Worm (Caenorhabditis elegans) whole organism, L4 larva: ENCODE data around the gene Y40B10A.11.
A peak's percentile ranks its signal among the peaks of the same experiment; 100 is the strongest.

Experiments
- D1046.2 ChIP-seq: fragments of 200-800 bp; sonication (Bioruptor generic); IDR thresholded peaks from 2 replicates; pipeline ENCODE4 v1.3.6; 2022; ENCODE audit warnings: missing genetic modification characterization, missing compliant biosample characterization
- F26F4.8 ChIP-seq: fragments of 200-800 bp; sonication (Bioruptor generic); conservative IDR thresholded peaks from 2 replicates; pipeline ENCODE4 v1.3.6; 2022; ENCODE audit warnings: missing genetic modification characterization, missing compliant biosample characterization
- F44E2.7 ChIP-seq: fragments of 200-800 bp; sonication (Bioruptor generic); IDR thresholded peaks from 2 replicates; pipeline ENCODE4 v2.1.2; 2022; ENCODE audit warnings: missing genetic modification characterization, missing compliant biosample characterization
- R02D3.7 ChIP-seq: fragments of 150-350 bp; sonication (generic microtip); optimal IDR thresholded peaks from 3 replicates; lab custom pipeline; 2014; ENCODE audit warnings: missing biosample characterization, missing genetic modification characterization
- T20F7.1 ChIP-seq: fragments of 200-800 bp; sonication (Bioruptor generic); optimal IDR thresholded peaks from 2 replicates; lab custom pipeline; 2018; ENCODE audit warnings: mild to moderate bottlenecking, missing genetic modification characterization, missing compliant biosample characterization
- T26A8.4 ChIP-seq: fragments of 200-800 bp; sonication (Bioruptor generic); IDR thresholded peaks from 2 replicates; pipeline ENCODE4 v1.3.6; 2022; ENCODE audit warnings: missing genetic modification characterization, missing compliant biosample characterization
- Y105C5A.15 ChIP-seq: fragments of 200-800 bp; sonication (Bioruptor generic); IDR thresholded peaks from 2 replicates; pipeline ENCODE4 v1.3.6; 2022; ENCODE audit warnings: missing genetic modification characterization, missing compliant biosample characterization
- Y48G9A.11 ChIP-seq: fragments of 200-800 bp; sonication (Bioruptor generic); IDR thresholded peaks from 2 replicates; pipeline ENCODE4 v1.3.6; 2022; ENCODE audit warnings: missing genetic modification reagents, missing genetic modification characterization, missing compliant biosample characterization
- Y5F2A.4 ChIP-seq: fragments of 200-800 bp; sonication (Bioruptor generic); optimal IDR thresholded peaks from 2 replicates; lab custom pipeline; 2018; ENCODE audit warnings: mild to moderate bottlenecking, missing genetic modification characterization, missing compliant biosample characterization
- Y75B8A.6 ChIP-seq: fragments of 200-800 bp; sonication (Bioruptor generic); IDR thresholded peaks from 2 replicates; pipeline ENCODE4 v1.3.6; 2022; ENCODE audit warnings: missing genetic modification reagents, missing genetic modification characterization, missing compliant biosample characterization
- ZK337.2 ChIP-seq: fragments of 200-800 bp; sonication (Bioruptor generic); IDR thresholded peaks from 2 replicates; pipeline ENCODE4 v1.3.6; 2022; ENCODE audit warnings: missing genetic modification reagents, missing genetic modification characterization, missing compliant biosample characterization
- ZK546.5 ChIP-seq, 2 experiments: sonication (generic microtip); optimal IDR thresholded peaks; 2 replicates each; lab custom pipeline; 2017; ENCODE audit warnings: missing biosample characterization in 2 of 2, missing genetic modification characterization in 2 of 2
- aha-1 ChIP-seq: fragments of 150-350 bp; peaks from one replicate; lab custom pipeline; 2014; ENCODE audit warnings: missing biosample characterization, missing genetic modification characterization
- attf-4 ChIP-seq: sonication (generic microtip); optimal IDR thresholded peaks from 3 replicates; lab custom pipeline; 2017; ENCODE audit warnings: missing biosample characterization, missing genetic modification characterization
- ceh-32 ChIP-seq: sonication (generic microtip); optimal IDR thresholded peaks from 2 replicates; lab custom pipeline; 2016; ENCODE audit warnings: mild to moderate bottlenecking, missing genetic modification characterization, missing compliant biosample characterization; ENCODE audit not compliant: poor library complexity
- ceh-44 ChIP-seq: fragments of 200-800 bp; sonication (Bioruptor generic); IDR thresholded peaks from 2 replicates; pipeline ENCODE4 v1.3.6; 2022; ENCODE audit warnings: missing genetic modification reagents, missing genetic modification characterization, missing compliant biosample characterization
- ceh-82 ChIP-seq: sonication (generic microtip); optimal IDR thresholded peaks from 2 replicates; lab custom pipeline; 2017; ENCODE audit warnings: missing biosample characterization, missing genetic modification characterization
- ces-1 ChIP-seq: fragments of 150-350 bp; sonication (generic microtip); optimal IDR thresholded peaks from 4 replicates; lab custom pipeline; 2014; ENCODE audit warnings: missing biosample characterization, missing genetic modification reagents, missing genetic modification characterization
- dmd-6 ChIP-seq: fragments of 200-800 bp; sonication (Bioruptor generic); IDR thresholded peaks from 2 replicates; pipeline ENCODE4 v1.3.6; 2022; ENCODE audit warnings: missing genetic modification reagents, missing genetic modification characterization, missing compliant biosample characterization
- dve-1 ChIP-seq: sonication (generic microtip); optimal IDR thresholded peaks from 2 replicates; lab custom pipeline; 2017; ENCODE audit warnings: antibody characterized with exemption, mild to moderate bottlenecking, missing genetic modification characterization, missing compliant biosample characterization; ENCODE audit not compliant: insufficient read depth
- egl-43 ChIP-seq: fragments of 200-800 bp; sonication (Bioruptor generic); IDR thresholded peaks from 2 replicates; pipeline ENCODE4 v1.3.6; 2022; ENCODE audit warnings: missing genetic modification reagents, missing genetic modification characterization, missing compliant biosample characterization
- hlh-30 ChIP-seq: sonication (generic microtip); optimal IDR thresholded peaks from 2 replicates; lab custom pipeline; 2017; ENCODE audit warnings: antibody characterized with exemption, mild to moderate bottlenecking, missing genetic modification characterization, missing compliant biosample characterization; ENCODE audit not compliant: insufficient read depth
- lin-38 ChIP-seq: fragments of 200-800 bp; sonication (Bioruptor generic); IDR thresholded peaks from 2 replicates; pipeline ENCODE4 v1.3.6; 2022; ENCODE audit warnings: missing genetic modification reagents, missing genetic modification characterization, missing compliant biosample characterization
- madf-5 ChIP-seq, 2 experiments: fragments of 200-800 bp; sonication (Bioruptor generic); IDR thresholded peaks; 2 replicates each; pipeline ENCODE4 v1.3.6; 2022; ENCODE audit warnings: missing compliant biosample characterization in 2 of 2, missing genetic modification characterization in 2 of 2
- madf-9 ChIP-seq: fragments of 200-800 bp; sonication (Bioruptor generic); conservative IDR thresholded peaks from 2 replicates; pipeline ENCODE4 v1.3.6; 2022; ENCODE audit warnings: missing genetic modification reagents, missing genetic modification characterization, missing compliant biosample characterization
- mdt-29 ChIP-seq: fragments of 200-800 bp; sonication (Bioruptor generic); IDR thresholded peaks from 2 replicates; pipeline ENCODE4 v1.3.6; 2022; ENCODE audit warnings: missing genetic modification reagents, missing genetic modification characterization, missing compliant biosample characterization
- nhr-10 ChIP-seq: fragments of 150-350 bp; optimal IDR thresholded peaks from 2 replicates; lab custom pipeline; 2014; ENCODE audit warnings: missing biosample characterization, missing genetic modification characterization
- nhr-102 ChIP-seq: sonication (generic microtip); optimal IDR thresholded peaks from 2 replicates; lab custom pipeline; 2016; ENCODE audit warnings: mild to moderate bottlenecking, missing genetic modification characterization, moderate library complexity, missing compliant biosample characterization
- nhr-111 ChIP-seq: fragments of 200-800 bp; sonication (Bioruptor generic); optimal IDR thresholded peaks from 2 replicates; lab custom pipeline; 2018; ENCODE audit warnings: mild to moderate bottlenecking, missing genetic modification characterization, missing compliant biosample characterization
- nhr-237 ChIP-seq: sonication (generic microtip); optimal IDR thresholded peaks from 2 replicates; lab custom pipeline; 2017; ENCODE audit warnings: missing biosample characterization, missing genetic modification characterization
- nhr-25 ChIP-seq: sonication (generic microtip); optimal IDR thresholded peaks from 2 replicates; lab custom pipeline; 2017; ENCODE audit warnings: missing genetic modification characterization, mild to moderate bottlenecking, missing compliant biosample characterization, antibody characterized with exemption, moderate library complexity, borderline replicate concordance; ENCODE audit not compliant: insufficient read depth
- nhr-28 ChIP-seq: fragments of 150-350 bp; optimal IDR thresholded peaks from 2 replicates; lab custom pipeline; 2014; ENCODE audit warnings: missing biosample characterization, missing genetic modification characterization
- nhr-48 ChIP-seq: sonication (generic microtip); optimal IDR thresholded peaks from 2 replicates; lab custom pipeline; 2016; ENCODE audit warnings: mild to moderate bottlenecking, missing genetic modification characterization, missing compliant biosample characterization
- nhr-77 ChIP-seq: fragments of 150-350 bp; optimal IDR thresholded peaks from 2 replicates; lab custom pipeline; 2014; ENCODE audit warnings: missing biosample characterization, missing genetic modification characterization
- php-3 ChIP-seq: fragments of 200-800 bp; sonication (Bioruptor generic); IDR thresholded peaks from 2 replicates; pipeline ENCODE4 v1.3.6; 2022; ENCODE audit warnings: missing genetic modification reagents, missing genetic modification characterization, missing compliant biosample characterization
- set-16 ChIP-seq: fragments of 200-800 bp; sonication (Bioruptor generic); IDR thresholded peaks from 2 replicates; pipeline ENCODE4 v1.3.6; 2022; ENCODE audit warnings: missing genetic modification reagents, missing genetic modification characterization, missing compliant biosample characterization
- snpc-1.2 ChIP-seq: fragments of 200-800 bp; sonication (Bioruptor generic); IDR thresholded peaks from 2 replicates; pipeline ENCODE4 v1.3.6; 2022; ENCODE audit warnings: missing genetic modification reagents, missing genetic modification characterization, missing compliant biosample characterization
- spr-1 ChIP-seq: sonication (generic microtip); optimal IDR thresholded peaks from 2 replicates; lab custom pipeline; 2016; ENCODE audit warnings: mild to moderate bottlenecking, missing genetic modification characterization, missing compliant biosample characterization
- tag-97 ChIP-seq: fragments of 200-800 bp; sonication (Bioruptor generic); IDR thresholded peaks from 2 replicates; pipeline ENCODE4 v1.3.6; 2022; ENCODE audit warnings: missing genetic modification characterization, missing compliant biosample characterization

The Y40B10A.11 gene

DNA sequence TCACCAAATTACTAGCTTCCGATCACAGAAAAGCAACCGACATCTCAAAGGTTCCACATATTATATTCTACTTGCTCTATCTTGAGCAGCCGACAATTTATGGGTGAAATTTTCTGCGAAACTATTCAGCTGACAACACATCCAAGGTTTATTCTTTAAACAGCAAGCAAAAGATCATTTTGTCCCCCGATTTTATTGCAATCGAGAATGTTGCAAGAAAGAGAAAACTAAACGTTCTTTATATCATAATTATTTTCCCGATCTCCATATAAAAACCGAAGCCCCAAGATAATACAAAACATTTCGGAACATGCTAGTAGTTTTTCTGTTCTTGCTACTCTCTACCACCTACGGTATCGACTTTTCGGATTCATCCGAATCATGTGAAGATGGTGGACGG, 44.4 kb upstream of the Y40B10A.11 start, which contains the start of gene clec-207:
clec-207 (plus strand) TSS at position 301 of the 400 bp plus-strand sequence.
- TF ChIP-seq lin-38 (GFP tag; lab: Robert Waterston, UW), result no peak
- TF ChIP-seq egl-43, result no peak
- TF ChIP-seq ceh-32 (tag; lab: Kevin White, UChicago), result no peak
- no peak for TF ChIP-seq nhr-111 (GFP tag; lab: Kevin White, UChicago)
- TF ChIP-seq nhr-48, result no peak
- TF ChIP-seq F26F4.8, result no peak
- TF ChIP-seq ZK337.2 (GFP tag; lab: Robert Waterston, UW), result no peak
- no peak for TF ChIP-seq madf-9 (GFP tag; lab: Robert Waterston, UW)
- TF ChIP-seq nhr-28 (tag; lab: Kevin White, UChicago), result no peak
- TF ChIP-seq nhr-102 (tag; lab: Kevin White, UChicago), result no peak
- no peak for TF ChIP-seq dmd-6
- no peak for TF ChIP-seq nhr-77 (tag; lab: Kevin White, UChicago)
- no peak for TF ChIP-seq spr-1 (tag; lab: Kevin White, UChicago)
- TF ChIP-seq nhr-25 (tag; lab: Kevin White, UChicago), result no peak
- TF ChIP-seq mdt-29 (GFP tag; lab: Robert Waterston, UW), result no peak
- TF ChIP-seq snpc-1.2, result no peak
- TF ChIP-seq D1046.2 (GFP tag; lab: Robert Waterston, UW), result no peak

DNA sequence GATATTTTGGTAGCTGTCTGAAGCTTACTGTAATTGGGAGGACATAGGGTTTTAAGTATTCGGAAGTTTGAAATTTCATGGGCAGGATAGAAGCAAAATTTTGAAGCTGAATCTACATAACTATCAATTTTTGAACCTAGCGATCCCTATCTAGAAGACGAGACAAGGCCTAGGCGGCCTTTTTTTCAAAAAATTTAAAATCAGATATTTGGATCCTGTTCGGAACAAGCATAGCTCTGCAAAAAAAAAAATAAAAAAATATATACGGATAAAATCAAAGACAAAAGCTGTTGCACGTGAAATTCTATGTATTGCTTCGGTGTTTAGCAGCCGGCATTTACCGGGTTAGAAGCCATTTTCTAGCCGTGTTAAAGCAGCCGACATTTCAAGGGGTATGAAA, 43.8 kb upstream of the Y40B10A.11 start, which contains the start of gene F36F12.2:
F36F12.2 (minus strand) TSS at position 101 of the 400 bp plus-strand sequence.
- TF ChIP-seq hlh-30, result no peak
- no peak for TF ChIP-seq Y5F2A.4 (GFP tag; lab: Kevin White, UChicago)
- TF ChIP-seq ZK546.5 (tag; optimal IDR thresholded peaks at IDR 0.05; lab: Kevin White, UChicago), result no peak
- no peak for TF ChIP-seq php-3 (GFP tag; lab: Robert Waterston, UW)
- TF ChIP-seq spr-1 (tag; lab: Kevin White, UChicago), result no peak
- no peak for TF ChIP-seq dve-1 (tag; lab: Kevin White, UChicago)
- TF ChIP-seq ces-1, result no peak
- no peak for TF ChIP-seq T20F7.1 (GFP tag; lab: Kevin White, UChicago)
- TF ChIP-seq ceh-44, result no peak
- no peak for TF ChIP-seq mdt-29 (GFP tag; lab: Robert Waterston, UW)
- no peak for TF ChIP-seq nhr-237 (tag; lab: Kevin White, UChicago)
- TF ChIP-seq R02D3.7 (tag; lab: Kevin White, UChicago), result no peak
- TF ChIP-seq, all 104 proteins: peak for 0

- TF ChIP-seq Y48G9A.11 (GFP tag; lab: Robert Waterston, UW) (peak; percentile 48; the same call in 1 of the 2 replicates), aha-1 (tag; lab: Kevin White, UChicago) (peak; percentile 69), lin-38 (GFP tag; lab: Robert Waterston, UW) (0 out of 2 replicates have a peak, but pooled peaks have one; percentile 8)
- TF ChIP-seq, all 104 proteins: peak for 3; not testable (repeated sequence) for 101
Observed at ce11 chrV:2090321-2090720, 38.9 kb upstream of the Y40B10A.11 start, which contains the start of gene ztf-28. TSS of gene ztf-28 (plus strand) at chrV:2090669.

DNA sequence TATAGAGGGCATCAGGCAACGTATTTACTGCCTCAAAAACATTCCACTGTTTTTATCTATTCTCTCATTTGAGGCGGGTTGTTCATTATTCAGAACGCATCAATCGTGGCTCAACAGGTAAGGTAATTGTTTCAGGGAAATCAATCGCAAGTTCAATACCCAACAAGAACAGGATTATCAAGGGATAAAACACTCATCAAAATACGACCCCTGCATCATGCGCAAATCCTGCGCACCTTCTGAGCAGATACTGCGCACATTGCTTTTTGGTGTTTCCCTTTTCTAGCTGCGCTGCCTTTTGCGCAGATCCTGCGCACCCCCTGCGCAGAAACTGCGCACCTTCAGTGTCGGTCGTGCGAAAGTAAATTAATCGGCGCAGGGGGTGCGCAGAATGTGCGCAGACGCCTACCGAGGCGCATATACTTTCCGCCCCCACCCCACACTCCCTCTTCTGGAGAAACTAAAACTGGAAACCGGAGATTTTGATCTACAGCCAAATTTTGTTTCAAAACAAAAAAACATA, 34.4 kb upstream of the Y40B10A.11 start, which contains the start of gene F36F12.3:
F36F12.3 (plus strand) TSS at position 51 of the 523 bp plus-strand sequence.
- TF ChIP-seq F44E2.7 (GFP tag; lab: Robert Waterston, UW), result 0 out of 2 replicates have a peak, but pooled peaks have one; percentile 33
- TF ChIP-seq egl-43, result peak; percentile 65; the same call in 1 of the 2 replicates
- peak; percentile 78 for TF ChIP-seq set-16 (GFP tag; lab: Robert Waterston, UW)
- TF ChIP-seq, all 104 proteins: peak for 3; not testable (repeated sequence) for 101

DNA sequence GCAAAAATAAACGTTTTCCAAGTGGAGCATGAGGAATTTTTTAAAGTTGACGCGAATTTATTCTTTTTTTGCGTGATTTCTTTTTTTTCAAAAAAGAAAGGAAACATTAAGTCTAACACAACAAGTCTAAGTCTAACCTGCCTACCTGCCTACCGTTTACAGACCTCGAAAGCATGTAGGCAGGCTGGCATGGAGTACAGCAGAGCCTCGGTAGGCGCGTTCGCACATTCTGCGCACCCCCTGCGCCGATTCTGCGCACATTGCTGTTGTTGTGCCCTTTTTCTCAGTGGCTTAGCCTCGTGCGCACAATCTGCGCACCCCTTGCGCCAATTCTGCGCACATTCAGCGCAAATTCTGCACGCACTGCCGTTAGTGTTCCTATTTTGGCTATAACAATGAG, 32.5 kb upstream of the Y40B10A.11 start:
- TF ChIP-seq ceh-32 (tag; lab: Kevin White, UChicago), result no peak
- TF ChIP-seq tag-97, result no peak
- TF ChIP-seq attf-4 (tag; lab: Kevin White, UChicago), result no peak
- TF ChIP-seq aha-1 (tag; lab: Kevin White, UChicago), result peak; percentile 93
- no peak for TF ChIP-seq nhr-48
- no peak for TF ChIP-seq Y75B8A.6 (GFP tag; lab: Robert Waterston, UW)
- TF ChIP-seq Y105C5A.15 (GFP tag; lab: Robert Waterston, UW), result no peak
- TF ChIP-seq ZK546.5 (tag; optimal IDR thresholded peaks at IDR 0.05; lab: Kevin White, UChicago), result no peak
- peak; percentile 48; the same call in 1 of the 2 replicates for TF ChIP-seq set-16 (GFP tag; lab: Robert Waterston, UW)
- TF ChIP-seq ceh-82 (tag; lab: Kevin White, UChicago), result no peak
- no peak for TF ChIP-seq lin-38 (GFP tag; lab: Robert Waterston, UW)
- no peak for TF ChIP-seq T26A8.4
- TF ChIP-seq nhr-10 (tag; lab: Kevin White, UChicago), result no peak
- no peak for TF ChIP-seq madf-5 (GFP tag; IDR thresholded peaks at IDR 0.05; lab: Robert Waterston, UW)
